Fruit fly (Drosophila melanogaster) whole organism, embryonic: ENCODE results near the gene CG5969.

Source experiments
- ATbp ChIP-seq: fragments of 200-800 bp; sonication (Bioruptor generic); optimal IDR thresholded peaks from 2 replicates; lab custom pipeline; 2017; ENCODE audit warnings: missing biosample characterization, mild to moderate bottlenecking, missing genetic modification characterization, missing genetic modification reagents
- Atf3 ChIP-seq: fragments of 200-800 bp; sonication (Bioruptor generic); optimal IDR thresholded peaks from 3 replicates; lab custom pipeline; 2016; ENCODE audit warnings: missing biosample characterization, missing genetic modification characterization
- Atf6 ChIP-seq: fragments of 200-800 bp; sonication (Bioruptor generic); IDR thresholded peaks from 2 replicates; pipeline ENCODE4 v1.3.6; 2022; ENCODE audit warnings: missing biosample characterization, missing genetic modification characterization
- Awh ChIP-seq: fragments of 200-800 bp; sonication (Bioruptor generic); IDR thresholded peaks from 2 replicates; pipeline ENCODE4, ENCODE4 v1.3.6; 2022; ENCODE audit warnings: missing biosample characterization, missing genetic modification characterization
- B-H1 ChIP-seq: fragments of 200-800 bp; sonication (Bioruptor generic); IDR thresholded peaks from 3 replicates; pipeline ENCODE4 v1.3.6; 2022; ENCODE audit warnings: missing biosample characterization, missing genetic modification characterization
- CG11560 ChIP-seq: fragments of 200-800 bp; sonication (Bioruptor generic); IDR thresholded peaks from 3 replicates; pipeline ENCODE4 v1.3.6; 2022; ENCODE audit warnings: missing biosample characterization, missing genetic modification characterization
- CG11695 ChIP-seq: fragments of 200-800 bp; sonication (Bioruptor generic); IDR thresholded peaks from 3 replicates; pipeline ENCODE4 v1.3.6; 2022; ENCODE audit warnings: missing biosample characterization, missing genetic modification characterization
- CG12236 ChIP-seq: fragments of 200-800 bp; sonication (Bioruptor generic); optimal IDR thresholded peaks from 2 replicates; lab custom pipeline; 2016; ENCODE audit warnings: missing biosample characterization, missing genetic modification characterization
- CG13123 ChIP-seq: fragments of 200-800 bp; sonication (Bioruptor generic); optimal IDR thresholded peaks from 2 replicates; lab custom pipeline; 2016; ENCODE audit warnings: missing biosample characterization, missing genetic modification characterization
- CG17612 ChIP-seq: fragments of 200-800 bp; sonication (Bioruptor generic); IDR thresholded peaks from 2 replicates; pipeline ENCODE4 v1.3.6; 2022; ENCODE audit warnings: missing biosample characterization, missing genetic modification characterization
- CG2116 ChIP-seq: fragments of 200-800 bp; sonication (Bioruptor generic); optimal IDR thresholded peaks from 3 replicates; lab custom pipeline; 2018; ENCODE audit warnings: missing biosample characterization, mild to moderate bottlenecking, missing genetic modification characterization
- CG2129 ChIP-seq: fragments of 200-800 bp; sonication (Bioruptor generic); IDR thresholded peaks from 2 replicates; pipeline ENCODE4 v1.3.6; 2022; ENCODE audit warnings: missing biosample characterization, missing genetic modification characterization; ENCODE audit not compliant: partially characterized antibody
- CG30020 ChIP-seq: fragments of 200-800 bp; optimal IDR thresholded peaks from 2 replicates; lab custom pipeline; 2019; ENCODE audit warnings: missing biosample characterization, mild to moderate bottlenecking, missing genetic modification characterization, moderate library complexity
- CG3995 ChIP-seq: fragments of 200-800 bp; sonication (Bioruptor generic); optimal IDR thresholded peaks from 3 replicates; lab custom pipeline; 2016; ENCODE audit warnings: missing biosample characterization, missing genetic modification characterization
- CG4328 ChIP-seq: fragments of 200-800 bp; sonication (Bioruptor generic); optimal IDR thresholded peaks from 3 replicates; lab custom pipeline; 2017; ENCODE audit warnings: missing biosample characterization, missing genetic modification reagents, missing genetic modification characterization
- CG43689 ChIP-seq: fragments of 200-800 bp; sonication (Bioruptor generic); IDR thresholded peaks from 2 replicates; pipeline ENCODE4 v1.3.6; 2022; ENCODE audit warnings: missing biosample characterization, missing genetic modification characterization
- CG4424 ChIP-seq: fragments of 200-800 bp; sonication (Bioruptor generic); optimal IDR thresholded peaks from 3 replicates; lab custom pipeline; 2016; ENCODE audit warnings: missing biosample characterization, missing genetic modification characterization
- CG6791 ChIP-seq: fragments of 200-800 bp; sonication (Bioruptor generic); IDR thresholded peaks from 3 replicates; pipeline ENCODE4 v1.3.6; 2022; ENCODE audit warnings: missing biosample characterization, missing genetic modification characterization; ENCODE audit not compliant: partially characterized antibody
- CG6813 ChIP-seq: fragments of 200-800 bp; sonication (Bioruptor generic); optimal IDR thresholded peaks from 2 replicates; lab custom pipeline; 2017; ENCODE audit warnings: missing biosample characterization, missing genetic modification characterization, mild to moderate bottlenecking, moderate library complexity, missing genetic modification reagents
- CG7745 ChIP-seq: fragments of 200-800 bp; sonication (Bioruptor generic); optimal IDR thresholded peaks from 2 replicates; lab custom pipeline; 2018; ENCODE audit warnings: missing biosample characterization, mild to moderate bottlenecking, missing genetic modification characterization, moderate library complexity
- CG7987 ChIP-seq: fragments of 200-800 bp; sonication (Bioruptor generic); optimal IDR thresholded peaks from 2 replicates; lab custom pipeline; 2018; ENCODE audit warnings: missing biosample characterization, mild to moderate bottlenecking, missing genetic modification characterization, moderate library complexity
- CG8089 ChIP-seq: fragments of 200-800 bp; sonication (Bioruptor generic); optimal IDR thresholded peaks from 3 replicates; lab custom pipeline; 2016; ENCODE audit warnings: missing biosample characterization, missing genetic modification characterization
- CHES-1-like ChIP-seq: fragments of 200-800 bp; sonication (Bioruptor generic); optimal IDR thresholded peaks from 2 replicates; lab custom pipeline; 2016; ENCODE audit warnings: missing biosample characterization, missing genetic modification characterization
- Dip2 ChIP-seq: fragments of 200-800 bp; sonication (Bioruptor generic); IDR thresholded peaks from 2 replicates; pipeline ENCODE4 v1.3.6; 2022; ENCODE audit warnings: missing biosample characterization, missing genetic modification characterization
- E2f2 ChIP-seq: fragments of 200-800 bp; sonication (Bioruptor generic); IDR thresholded peaks from 2 replicates; pipeline ENCODE4 v1.3.6; 2022; ENCODE audit warnings: missing biosample characterization, missing genetic modification characterization
- Ets97D ChIP-seq: fragments of 200-800 bp; sonication (Bioruptor generic); optimal IDR thresholded peaks from 3 replicates; lab custom pipeline; 2016; ENCODE audit warnings: missing biosample characterization, missing genetic modification characterization
- H15 ChIP-seq: fragments of 200-800 bp; sonication (Bioruptor generic); IDR thresholded peaks from 3 replicates; pipeline ENCODE4 v1.3.6; 2022; ENCODE audit warnings: missing biosample characterization, missing genetic modification characterization
- Hand ChIP-seq: fragments of 200-800 bp; sonication (Bioruptor generic); optimal IDR thresholded peaks from 2 replicates; lab custom pipeline; 2017; ENCODE audit warnings: mild to moderate bottlenecking, missing biosample characterization, missing genetic modification reagents, missing genetic modification characterization
- Opbp ChIP-seq: fragments of 200-800 bp; sonication (Bioruptor generic); IDR thresholded peaks from 3 replicates; pipeline ENCODE4 v1.3.6; 2022; ENCODE audit warnings: missing biosample characterization, missing genetic modification characterization; ENCODE audit not compliant: partially characterized antibody
- Rfx ChIP-seq: fragments of 200-800 bp; sonication (Bioruptor generic); IDR thresholded peaks from 2 replicates; pipeline ENCODE4 v1.3.6; 2022; ENCODE audit warnings: missing biosample characterization, missing genetic modification characterization
- Tbp ChIP-seq: fragments of >200 bp; optimal IDR thresholded peaks from 2 replicates; lab custom pipeline; 2018; ENCODE audit warnings: missing biosample characterization, missing genetic modification characterization
- ash1 ChIP-seq: fragments of 200-800 bp; sonication (Bioruptor generic); optimal IDR thresholded peaks from 2 replicates; lab custom pipeline; 2018; ENCODE audit warnings: missing biosample characterization, mild to moderate bottlenecking, missing genetic modification characterization
- az2 ChIP-seq: fragments of 200-800 bp; sonication (Bioruptor generic); optimal IDR thresholded peaks from 3 replicates; lab custom pipeline; 2016; ENCODE audit warnings: missing biosample characterization, missing genetic modification characterization
- cas ChIP-seq: fragments of 200-800 bp; sonication (Bioruptor generic); IDR thresholded peaks from 2 replicates; pipeline ENCODE4 v1.3.6; 2022; ENCODE audit warnings: missing biosample characterization, missing genetic modification characterization
- cg ChIP-seq: fragments of 200-800 bp; sonication (Bioruptor generic); optimal IDR thresholded peaks from 3 replicates; lab custom pipeline; 2019; ENCODE audit warnings: missing biosample characterization, mild to moderate bottlenecking, missing genetic modification characterization, moderate library complexity
- chinmo ChIP-seq: fragments of 200-800 bp; sonication (Bioruptor generic); IDR thresholded peaks from 4 replicates; pipeline ENCODE4 v1.3.6; 2022; ENCODE audit warnings: missing biosample characterization, missing genetic modification characterization; ENCODE audit not compliant: partially characterized antibody
- dimm ChIP-seq: fragments of 200-800 bp; sonication (Bioruptor generic); IDR thresholded peaks from 2 replicates; pipeline ENCODE4 v1.3.6; 2022; ENCODE audit warnings: missing biosample characterization, missing genetic modification characterization
- exex ChIP-seq: fragments of 200-800 bp; sonication (Bioruptor generic); optimal IDR thresholded peaks from 4 replicates; lab custom pipeline; 2018; ENCODE audit warnings: missing biosample characterization, mild to moderate bottlenecking, missing genetic modification characterization, moderate library complexity
- gcm ChIP-seq: fragments of 200-800 bp; sonication (Bioruptor generic); optimal IDR thresholded peaks from 2 replicates; lab custom pipeline; 2019; ENCODE audit warnings: missing biosample characterization, mild to moderate bottlenecking, missing genetic modification characterization, moderate library complexity
- hkb ChIP-seq, 2 experiments: fragments of 200-800 bp in 1 of 2; fragments of >200 bp in 1 of 2; sonication (Bioruptor generic) in 1 of 2; IDR thresholded peaks in 1 of 2; optimal IDR thresholded peaks in 1 of 2; 2 replicates each; pipeline versions ENCODE4 v1.3.6 to Lab custom; 2017 to 2022; ENCODE audit warnings: missing biosample characterization in 1 of 2, missing genetic modification characterization in 1 of 2
- lbe ChIP-seq: fragments of 200-800 bp; sonication (Bioruptor generic); optimal IDR thresholded peaks from 2 replicates; lab custom pipeline; 2016; ENCODE audit warnings: missing biosample characterization, mild to moderate bottlenecking, missing genetic modification characterization
- lmd ChIP-seq: fragments of 200-800 bp; sonication (Bioruptor generic); IDR thresholded peaks from 2 replicates; pipeline ENCODE4 v1.3.6; 2022; ENCODE audit warnings: missing biosample characterization, missing genetic modification characterization
- otp ChIP-seq: fragments of 200-800 bp; sonication (Bioruptor generic); IDR thresholded peaks from 3 replicates; pipeline ENCODE4, ENCODE4 v1.3.6; 2022; ENCODE audit warnings: missing biosample characterization, missing genetic modification characterization
- pfk ChIP-seq: fragments of 200-800 bp; sonication (Bioruptor generic); optimal IDR thresholded peaks from 2 replicates; lab custom pipeline; 2018; ENCODE audit warnings: missing biosample characterization, mild to moderate bottlenecking, missing genetic modification characterization, moderate library complexity
- pzg ChIP-seq: fragments of 200-800 bp; sonication (Bioruptor generic); optimal IDR thresholded peaks from 3 replicates; lab custom pipeline; 2018; ENCODE audit warnings: missing biosample characterization, mild to moderate bottlenecking, missing genetic modification characterization, moderate library complexity
- row ChIP-seq: fragments of 200-800 bp; sonication (Bioruptor generic); IDR thresholded peaks from 3 replicates; pipeline ENCODE4 v1.3.6; 2022; ENCODE audit warnings: missing biosample characterization, missing genetic modification characterization
- twi ChIP-seq: fragments of 200-800 bp; optimal IDR thresholded peaks from 2 replicates; lab custom pipeline; 2019; ENCODE audit warnings: missing biosample characterization, mild to moderate bottlenecking, missing genetic modification characterization, moderate library complexity
- vfl ChIP-seq: fragments of 200-800 bp; sonication (Bioruptor generic); optimal IDR thresholded peaks from 2 replicates; lab custom pipeline; 2016; ENCODE audit warnings: missing biosample characterization, missing genetic modification characterization
- vnd ChIP-seq: fragments of 200-800 bp; sonication (Bioruptor generic); IDR thresholded peaks from 3 replicates; pipeline ENCODE4 v1.3.6; 2022; ENCODE audit warnings: missing biosample characterization, missing genetic modification characterization; ENCODE audit not compliant: partially characterized antibody
- zf30C ChIP-seq: fragments of 200-800 bp; sonication (Bioruptor generic); optimal IDR thresholded peaks from 3 replicates; lab custom pipeline; 2018; ENCODE audit warnings: missing biosample characterization, mild to moderate bottlenecking, missing genetic modification characterization

The CG5969 gene

dm6 chr3L:20518805-20519503, 45.4 kb downstream of the CG5969 start, which contains the start of gene BNIP3 (continued):
- TF ChIP-seq CG12236 (no peak), CG2116 (GFP tag; lab: Kevin White, UChicago) (no peak), E2f2 (GFP tag; lab: Robert Waterston, UW) (peak; percentile 85), CG11560 (no peak), CG6791 (GFP tag; lab: Robert Waterston, UW) (no peak), row (GFP tag; lab: Robert Waterston, UW) (no peak), CG4328 (no peak), CG2129 (no peak), CG30020 (tag; lab: Kevin White, UChicago) (no peak), gcm (GFP tag; lab: Kevin White, UChicago) (no peak), exex (tag; lab: Kevin White, UChicago) (peak; percentile 32), Hand (GFP tag; lab: Kevin White, UChicago) (no peak), H15 (GFP tag; lab: Robert Waterston, UW) (no peak), CG7987 (GFP tag; lab: Kevin White, UChicago) (no peak), Dip2 (GFP tag; lab: Robert Waterston, UW) (no peak), lmd (no peak), Rfx (GFP tag; lab: Robert Waterston, UW) (no peak), CG8089 (no peak), Atf6 (GFP tag; lab: Robert Waterston, UW) (no peak), hkb (optimal IDR thresholded peaks at IDR 0.05; lab: Kevin White, UChicago) (peak; percentile 34), hkb (GFP tag; IDR thresholded peaks at IDR 0.05; lab: Robert Waterston, UW) (no peak), B-H1 (no peak), vfl (GFP tag; lab: Kevin White, UChicago) (no peak), Awh (GFP tag; lab: Robert Waterston, UW) (no peak), otp (no peak), cas (GFP tag; lab: Robert Waterston, UW) (no peak), CG6813 (no peak), Opbp (peak; percentile 38; the same call in 2 of the 3 replicates), zf30C (GFP tag; lab: Kevin White, UChicago) (no peak), cg (GFP tag; lab: Kevin White, UChicago) (peak; percentile 77), vnd (GFP tag; lab: Robert Waterston, UW) (no peak), pzg (GFP tag; lab: Kevin White, UChicago) (peak; percentile 80), CHES-1-like (no peak), Ets97D (GFP tag; lab: Kevin White, UChicago) (no peak), pfk (GFP tag; lab: Kevin White, UChicago) (no peak), ATbp (GFP tag; lab: Kevin White, UChicago) (no peak), CG11695 (GFP tag; lab: Robert Waterston, UW) (no peak), ash1 (GFP tag; lab: Kevin White, UChicago) (no peak), Tbp (no peak), lbe (GFP tag; lab: Kevin White, UChicago) (peak; percentile 12), Atf3 (GFP tag; lab: Kevin White, UChicago) (no peak), chinmo (GFP tag; lab: Robert Waterston, UW) (peak; percentile 85; the same call in 2 of the 4 replicates), az2 (GFP tag; lab: Kevin White, UChicago) (no peak), CG4424 (GFP tag; lab: Kevin White, UChicago) (no peak), twi (no peak), CG7745 (tag; lab: Kevin White, UChicago) (no peak), CG3995 (GFP tag; lab: Kevin White, UChicago) (no peak), CG43689 (no peak), CG17612 (GFP tag; lab: Robert Waterston, UW) (no peak), CG13123 (no peak), dimm (no peak)
